Fruit fly (Drosophila melanogaster) S2 (cell line): ENCODE data around the gene Smvt.

Experiments used
- CG8478 ChIP-seq: fragments of >200 bp; optimal IDR thresholded peaks from 2 replicates; lab custom pipeline; 2018
- CTCF ChIP-seq, 2 experiments: fragments of >200 bp; optimal IDR thresholded peaks; 2 replicates each; lab custom pipeline; 2018

Gene Smvt

DNA sequence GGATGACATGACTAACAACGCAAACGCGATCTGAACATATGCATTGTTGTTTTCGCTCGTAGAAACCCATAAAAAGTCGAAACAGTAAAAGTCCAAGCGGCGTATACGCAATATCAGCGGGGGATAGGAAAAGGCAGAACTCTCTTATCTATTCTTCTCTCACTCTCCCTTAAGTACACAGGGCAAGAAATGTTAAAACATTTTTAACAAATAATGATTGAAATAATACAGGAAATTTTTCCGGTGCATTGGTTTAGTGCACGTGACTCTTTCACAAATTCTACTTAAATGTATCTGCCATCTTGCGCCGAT is 45.7 kb downstream of the Smvt start:
- TF ChIP-seq CTCF (optimal IDR thresholded peaks at IDR 0.05; lab: Kevin White, UChicago) (no peak), CG8478 (no peak)

DNA sequence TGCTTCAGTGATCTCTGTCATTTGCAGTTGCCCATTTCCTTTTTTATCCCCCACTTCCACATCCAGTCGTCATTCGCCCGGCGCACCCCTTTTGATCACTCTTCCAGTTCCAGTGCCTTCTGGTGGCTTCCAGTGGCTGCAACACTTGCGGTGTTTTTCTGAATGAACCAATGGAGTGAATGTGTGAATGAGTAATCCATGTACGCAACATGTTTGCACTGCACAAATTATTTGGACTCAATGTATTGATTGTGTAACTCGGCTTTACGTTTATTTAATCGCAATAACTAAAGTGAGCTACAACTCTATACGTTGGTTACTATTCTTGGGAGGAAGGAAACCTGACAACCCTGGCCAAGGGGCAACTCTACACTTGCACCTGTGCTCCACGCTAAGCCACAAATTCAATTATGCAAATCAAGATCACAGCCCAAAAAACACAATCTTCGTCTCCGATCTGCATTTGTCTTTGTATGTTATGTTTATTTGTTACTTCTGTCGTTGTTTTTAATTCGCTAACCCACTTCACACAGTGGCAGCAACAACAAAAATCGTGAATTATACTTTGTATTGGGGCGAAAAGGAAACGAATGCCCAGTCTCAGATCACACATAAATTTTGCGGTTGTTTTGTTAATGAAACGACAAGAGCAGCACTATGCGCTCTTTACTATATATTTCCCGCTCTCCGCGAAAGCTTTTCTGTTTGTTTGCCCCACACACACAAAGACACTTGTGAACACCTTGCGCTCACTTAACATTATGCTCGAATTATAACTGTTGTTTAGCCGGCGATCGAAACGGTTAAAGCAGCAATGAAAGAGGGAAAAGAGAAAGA is 46.3 kb downstream of the Smvt start:
- no peak for TF ChIP-seq CTCF (optimal IDR thresholded peaks at IDR 0.05; lab: Kevin White, UChicago)
- no peak for TF ChIP-seq CG8478

- TF ChIP-seq CTCF (optimal IDR thresholded peaks at IDR 0.05; lab: Kevin White, UChicago) (no peak), CG8478 (no peak)
These were observed 47.9 kb downstream of the Smvt start, which contains the start of gene ttk for dm6 chr3R:31713306-31714123. Gene ttk, plus strand, starts transcription at chr3R:31713867.

- TF ChIP-seq CG8478 (no peak), CTCF (optimal IDR thresholded peaks at IDR 0.05; lab: Kevin White, UChicago) (no peak)
These were observed 48.8 kb downstream of the Smvt start for dm6 chr3R:31712585-31712984.

dm6 chr3R:31711270-31712029 is 49.9 kb downstream of the Smvt start:
- no peak for TF ChIP-seq CTCF (optimal IDR thresholded peaks at IDR 0.05; lab: Kevin White, UChicago)
- TF ChIP-seq CG8478, result no peak

- TF ChIP-seq CTCF (optimal IDR thresholded peaks at IDR 0.05; lab: Kevin White, UChicago) (no peak), CG8478 (no peak)
These were observed 51.6 kb downstream of the Smvt start for dm6 chr3R:31709769-31710168.
